Fruit fly (Drosophila melanogaster) whole organism, adult: Measurements from ENCODE around the gene Dpp10.

Source experiments
- CG12768 ChIP-seq: fragments of 200-800 bp; sonication (Bioruptor generic); optimal IDR thresholded peaks from 2 replicates; lab custom pipeline; 2017; ENCODE audit warnings: missing biosample characterization, missing genetic modification characterization, mild to moderate bottlenecking, moderate library complexity, missing genetic modification reagents
- Hr96 ChIP-seq: fragments of 200-800 bp; sonication (Bioruptor generic); optimal IDR thresholded peaks from 2 replicates; lab custom pipeline; 2016; ENCODE audit warnings: missing biosample characterization, missing genetic modification characterization
- Mnt ChIP-seq: fragments of 200-800 bp; sonication (Bioruptor generic); optimal IDR thresholded peaks from 2 replicates; lab custom pipeline; 2016; ENCODE audit warnings: missing biosample characterization, mild to moderate bottlenecking, missing genetic modification characterization

DNA sequence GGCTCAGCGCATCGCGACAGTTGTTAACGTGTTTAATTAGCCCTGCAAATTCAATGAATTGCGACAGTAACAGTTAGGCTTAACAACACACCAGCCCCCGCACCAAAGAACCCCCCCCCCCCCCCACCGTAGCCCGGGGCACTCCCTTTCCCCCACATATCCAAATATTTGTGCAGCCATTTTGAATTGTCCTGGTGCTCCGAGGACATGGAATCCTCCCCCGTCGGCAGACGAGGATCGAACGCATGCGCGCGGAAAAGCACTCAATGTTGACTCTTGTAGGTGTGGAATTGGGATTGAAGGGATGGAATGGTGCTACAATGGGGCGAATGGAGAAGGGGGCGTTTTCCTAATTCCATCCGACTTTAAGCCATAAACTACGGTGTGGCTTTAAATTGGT is 52.9 kb downstream of the Dpp10 start:
- TF ChIP-seq Mnt (GFP tag; lab: Kevin White, UChicago) (no peak), CG12768 (GFP tag; lab: Kevin White, UChicago) (no peak), Hr96 (GFP tag; lab: Kevin White, UChicago) (no peak)
